Fruit fly (Drosophila melanogaster): ENCODE measurements around the gene Sfp24Bd.

DNA sequence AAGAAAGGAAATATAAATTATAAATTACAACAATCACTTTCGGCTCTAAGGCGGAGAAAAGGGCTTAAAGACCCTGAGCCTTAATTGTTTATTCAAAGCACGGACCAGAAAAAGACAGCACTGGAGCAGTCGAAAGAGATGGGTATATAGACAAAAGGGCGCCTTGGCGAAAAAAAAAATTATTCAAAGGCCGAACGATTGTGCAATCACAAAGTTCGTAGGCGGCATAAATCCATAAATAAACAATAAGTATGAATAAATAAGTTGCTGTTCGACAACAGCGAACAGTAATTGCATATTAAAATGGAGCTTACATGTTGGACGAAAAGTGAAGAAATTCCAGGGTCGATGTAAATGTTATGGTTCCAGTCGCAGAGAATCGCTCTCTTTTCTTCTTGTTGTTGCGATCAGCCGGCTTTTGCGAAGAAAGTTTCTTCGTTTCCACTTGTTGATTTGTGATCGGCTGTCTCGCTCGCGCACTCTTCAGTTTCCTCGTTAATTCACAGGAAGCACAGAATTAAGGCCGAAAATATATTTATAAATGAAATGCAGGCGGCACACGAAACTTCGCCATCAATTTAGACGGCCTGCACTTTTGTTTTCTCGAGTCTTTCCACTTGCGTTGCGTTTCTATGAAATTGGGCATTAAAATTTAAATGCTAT, 13.8 kb downstream of the Sfp24Bd start:
- no peak for TF ChIP-seq CG33017 (tag; optimal IDR thresholded peaks at IDR 0.05)
- TF ChIP-seq CG14711 (tag; optimal IDR thresholded peaks at IDR 0.05) = no peak
- no peak for TF ChIP-seq CG7101 (tag; optimal IDR thresholded peaks at IDR 0.05)
- no peak for TF ChIP-seq Hr96 (GFP tag; optimal IDR thresholded peaks at IDR 0.05)
- no peak for TF ChIP-seq CG11617 (GFP tag; optimal IDR thresholded peaks at IDR 0.05)
- no peak for TF ChIP-seq pad (GFP tag; optimal IDR thresholded peaks at IDR 0.05)
- TF ChIP-seq ovo (GFP tag; optimal IDR thresholded peaks at IDR 0.05) = no peak
- no peak for TF ChIP-seq cnc (optimal IDR thresholded peaks at IDR 0.05)
- TF ChIP-seq CG12768 (GFP tag; optimal IDR thresholded peaks at IDR 0.05) = no peak
- no peak for TF ChIP-seq CG7045 (GFP tag; optimal IDR thresholded peaks at IDR 0.05)
- no peak for TF ChIP-seq bab1 (GFP tag; optimal IDR thresholded peaks at IDR 0.05)
- no peak for TF ChIP-seq Mnt (GFP tag; optimal IDR thresholded peaks at IDR 0.05)
